Fruit fly (Drosophila melanogaster): ENCODE measurements around the gene yellow-h.

Gene yellow-h

DNA sequence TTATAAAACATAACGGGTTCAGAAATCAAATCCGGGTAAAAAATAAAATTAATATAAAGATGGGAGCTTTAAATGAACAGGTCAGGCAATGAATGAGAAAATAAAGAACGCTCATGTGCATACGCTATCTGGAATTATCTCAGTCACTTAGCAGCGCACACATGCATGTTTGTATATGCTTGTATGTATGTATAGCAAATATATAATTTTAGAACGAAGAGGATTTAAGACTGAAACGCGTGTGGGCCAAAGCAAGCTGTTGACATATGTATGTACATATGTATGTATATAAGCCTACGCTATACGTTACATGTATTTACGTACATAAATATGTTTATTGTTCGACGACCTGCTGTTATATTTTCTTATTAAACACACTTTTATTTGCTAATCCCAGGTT, 1.9 kb upstream of the yellow-h start (continued):
- TF ChIP-seq gem (tag; optimal IDR thresholded peaks at IDR 0.05) (peak; percentile 31), CG10321 (GFP tag; IDR thresholded peaks at IDR 0.05) (no peak), row (GFP tag; IDR thresholded peaks at IDR 0.05) (no peak), slbo (GFP tag; IDR thresholded peaks at IDR 0.05) (no peak), Kr (GFP tag; optimal IDR thresholded peaks at IDR 0.05) (no peak), Hr51 (GFP tag; optimal IDR thresholded peaks at IDR 0.05) (no peak), Dip3 (GFP tag; optimal IDR thresholded peaks at IDR 0.05) (no peak), D19A (tag; optimal IDR thresholded peaks at IDR 0.05) (peak; percentile 56), Mad (GFP tag; optimal IDR thresholded peaks at IDR 0.05) (peak; percentile 11), Asciz (GFP tag; optimal IDR thresholded peaks at IDR 0.05) (peak; percentile 45), CG4820 (GFP tag; optimal IDR thresholded peaks at IDR 0.05) (no peak), kah (GFP tag; optimal IDR thresholded peaks at IDR 0.05) (no peak), CG7745 (tag; optimal IDR thresholded peaks at IDR 0.05) (peak; percentile 51), Pdp1 (GFP tag; optimal IDR thresholded peaks at IDR 0.05) (no peak), kni (GFP tag; optimal IDR thresholded peaks at IDR 0.05) (no peak), CG14860 (GFP tag; IDR thresholded peaks at IDR 0.05; ENCODE audit: partially characterized antibody) (no peak), jing (GFP tag; optimal IDR thresholded peaks at IDR 0.05) (no peak), Oli (tag; optimal IDR thresholded peaks at IDR 0.05) (no peak), Dfd (GFP tag; optimal IDR thresholded peaks at IDR 0.05) (no peak), HHEX (GFP tag; optimal IDR thresholded peaks at IDR 0.05) (no peak), sqz (GFP tag; optimal IDR thresholded peaks at IDR 0.05) (no peak), fd102C (GFP tag; optimal IDR thresholded peaks at IDR 0.05) (peak; percentile 78), Doc2 (GFP tag; IDR thresholded peaks at IDR 0.05) (no peak), Sry-β (GFP tag; optimal IDR thresholded peaks at IDR 0.05) (peak; percentile 3), Xrp1 (GFP tag; IDR thresholded peaks at IDR 0.05) (peak; percentile 40; the same call in 1 of the 2 replicates), ase (GFP tag; IDR thresholded peaks at IDR 0.05) (no peak), Nf-YC (tag; optimal IDR thresholded peaks at IDR 0.05) (no peak), HLH4C (GFP tag; IDR thresholded peaks at IDR 0.05; ENCODE audit: partially characterized antibody) (no peak), CrebB (tag; optimal IDR thresholded peaks at IDR 0.05) (peak; percentile 49), CG9609 (GFP tag; optimal IDR thresholded peaks at IDR 0.05) (no peak), ac (GFP tag; optimal IDR thresholded peaks at IDR 0.05) (peak; percentile 77), CG8388 (GFP tag; optimal IDR thresholded peaks at IDR 0.05) (no peak), sim (GFP tag; IDR thresholded peaks at IDR 0.05) (no peak), tio (GFP tag; optimal IDR thresholded peaks at IDR 0.05) (no peak), bigmax (GFP tag; optimal IDR thresholded peaks at IDR 0.05) (no peak), unc-4 (GFP tag; IDR thresholded peaks at IDR 0.05; ENCODE audit: partially characterized antibody) (no peak), CG9797 (GFP tag; optimal IDR thresholded peaks at IDR 0.05) (no peak), CG16779 (GFP tag; IDR thresholded peaks at IDR 0.05) (no peak), sima (GFP tag; optimal IDR thresholded peaks at IDR 0.05) (no peak), CG18619 (GFP tag; optimal IDR thresholded peaks at IDR 0.05) (peak; percentile 24), CG1603 (tag; optimal IDR thresholded peaks at IDR 0.05) (peak; percentile 43), CG10543 (GFP tag; optimal IDR thresholded peaks at IDR 0.05) (peak; percentile 39), CG14050 (GFP tag; IDR thresholded peaks at IDR 0.05) (no peak), mld (GFP tag; IDR thresholded peaks at IDR 0.05; ENCODE audit: partially characterized antibody) (no peak), exex (tag; optimal IDR thresholded peaks at IDR 0.05) (no peak), hkb (optimal IDR thresholded peaks at IDR 0.05) (no peak), hkb (GFP tag; IDR thresholded peaks at IDR 0.05) (0 out of 2 replicates have a peak, but pooled peaks have one; percentile 51), pho (GFP tag; optimal IDR thresholded peaks at IDR 0.05) (peak; percentile 10), CG15073 (GFP tag; optimal IDR thresholded peaks at IDR 0.05) (no peak), Fer1 (GFP tag; optimal IDR thresholded peaks at IDR 0.05) (peak; percentile 44), yki (optimal IDR thresholded peaks at IDR 0.05) (no peak)

Data from whole organism, embryonic.